Worm (Caenorhabditis elegans) whole organism, midembryonic: ENCODE measurements around the gene arrd-14.

Experiments
- T22C8.4 ChIP-seq: fragments of 200-800 bp; sonication (Bioruptor generic); IDR thresholded peaks from 2 replicates; pipeline ENCODE4 v1.3.6; 2022; ENCODE audit warnings: missing genetic modification characterization, missing compliant biosample characterization
- cog-1 ChIP-seq: sonication (generic microtip); optimal IDR thresholded peaks from 2 replicates; lab custom pipeline; 2016; ENCODE audit warnings: missing genetic modification characterization, missing compliant biosample characterization
- flt-1 ChIP-seq: fragments of 200-800 bp; sonication (Bioruptor generic); IDR thresholded peaks from 2 replicates; pipeline ENCODE4 v1.3.6; 2022; ENCODE audit warnings: missing genetic modification characterization, missing compliant biosample characterization
- klf-2 ChIP-seq: fragments of 200-800 bp; sonication (Bioruptor generic); conservative IDR thresholded peaks from 2 replicates; pipeline ENCODE4 v1.3.6; 2022; ENCODE audit warnings: missing genetic modification reagents, missing genetic modification characterization, missing compliant biosample characterization
- med-1 ChIP-seq: sonication (generic microtip); optimal IDR thresholded peaks from 2 replicates; lab custom pipeline; 2017; ENCODE audit warnings: missing genetic modification characterization, mild to moderate bottlenecking, missing compliant biosample characterization, antibody characterized with exemption, missing genetic modification reagents; ENCODE audit not compliant: insufficient read depth
- ref-1 ChIP-seq: fragments of 200-800 bp; sonication (Bioruptor generic); conservative IDR thresholded peaks from 2 replicates; pipeline ENCODE4 v1.3.6; 2022; ENCODE audit warnings: missing genetic modification reagents, missing genetic modification characterization, missing compliant biosample characterization
- tab-1 ChIP-seq: fragments of 200-800 bp; sonication (Bioruptor generic); IDR thresholded peaks from 2 replicates; pipeline ENCODE4 v1.3.6; 2022; ENCODE audit warnings: missing genetic modification characterization, missing compliant biosample characterization
- ztf-23 ChIP-seq: fragments of 200-800 bp; sonication (Bioruptor generic); IDR thresholded peaks from 2 replicates; pipeline ENCODE4 v1.3.6; 2022; ENCODE audit warnings: missing genetic modification reagents, missing genetic modification characterization, missing compliant biosample characterization
- ztf-29 ChIP-seq: fragments of 200-800 bp; sonication (Bioruptor generic); IDR thresholded peaks from 2 replicates; pipeline ENCODE4 v1.3.6; 2022; ENCODE audit warnings: missing genetic modification reagents, missing genetic modification characterization, missing compliant biosample characterization

arrd-14 gene

ce11 chrII:13786899-13787298 lies 34.8 kb downstream of the arrd-14 start:
- no peak for TF ChIP-seq ztf-23 (GFP tag; lab: Robert Waterston, UW)
- no peak for TF ChIP-seq med-1 (GFP tag; lab: Kevin White, UChicago)
- TF ChIP-seq cog-1 = no peak
- no peak for TF ChIP-seq tab-1 (GFP tag; lab: Robert Waterston, UW)
- no peak for TF ChIP-seq ztf-29 (GFP tag; lab: Robert Waterston, UW)
- TF ChIP-seq ref-1 = no peak
- TF ChIP-seq klf-2 (GFP tag; lab: Robert Waterston, UW) = no peak
- TF ChIP-seq T22C8.4 (GFP tag; lab: Robert Waterston, UW) = no peak
- no peak for TF ChIP-seq flt-1 (GFP tag; lab: Robert Waterston, UW)

DNA sequence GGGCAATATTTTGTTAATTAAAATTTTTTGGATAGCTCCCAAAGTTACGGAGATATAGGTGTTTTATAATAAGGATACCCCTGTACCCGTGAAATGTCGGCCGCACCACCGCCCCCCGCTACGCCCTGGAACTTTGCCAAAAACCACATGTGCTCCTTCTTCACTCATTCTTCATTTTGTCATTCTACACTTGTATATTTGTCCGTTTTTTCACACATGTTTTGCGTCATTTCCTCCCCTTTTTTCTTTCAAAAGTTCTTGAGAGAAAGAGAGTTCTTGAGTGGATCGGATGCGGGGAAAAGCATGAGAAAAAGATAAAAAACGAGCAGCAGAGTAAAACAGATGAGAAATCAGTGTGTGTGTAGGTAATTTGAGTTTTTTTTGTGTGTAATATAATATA lies 36.7 kb downstream of the arrd-14 start:
- TF ChIP-seq tab-1 (GFP tag; lab: Robert Waterston, UW) (no peak), cog-1 (no peak)

ce11 chrII:13789714-13790113 lies 37.6 kb downstream of the arrd-14 start:
- TF ChIP-seq med-1 (GFP tag; lab: Kevin White, UChicago) (no peak), cog-1 (no peak), ztf-23 (GFP tag; lab: Robert Waterston, UW) (no peak), flt-1 (GFP tag; lab: Robert Waterston, UW) (no peak), ztf-29 (GFP tag; lab: Robert Waterston, UW) (no peak), klf-2 (GFP tag; lab: Robert Waterston, UW) (no peak), ref-1 (no peak), tab-1 (GFP tag; lab: Robert Waterston, UW) (no peak), T22C8.4 (GFP tag; lab: Robert Waterston, UW) (no peak)

ce11 chrII:13791570-13792279 lies 39.6 kb downstream of the arrd-14 start, which contains the start of gene ZK131.11:
TSS of gene ZK131.11 (plus strand) at chrII:13792229.
- TF ChIP-seq med-1 (GFP tag; lab: Kevin White, UChicago) (no peak), tab-1 (GFP tag; lab: Robert Waterston, UW) (no peak), ref-1 (no peak), T22C8.4 (GFP tag; lab: Robert Waterston, UW) (no peak), flt-1 (GFP tag; lab: Robert Waterston, UW) (no peak), ztf-23 (GFP tag; lab: Robert Waterston, UW) (no peak), cog-1 (no peak)

DNA sequence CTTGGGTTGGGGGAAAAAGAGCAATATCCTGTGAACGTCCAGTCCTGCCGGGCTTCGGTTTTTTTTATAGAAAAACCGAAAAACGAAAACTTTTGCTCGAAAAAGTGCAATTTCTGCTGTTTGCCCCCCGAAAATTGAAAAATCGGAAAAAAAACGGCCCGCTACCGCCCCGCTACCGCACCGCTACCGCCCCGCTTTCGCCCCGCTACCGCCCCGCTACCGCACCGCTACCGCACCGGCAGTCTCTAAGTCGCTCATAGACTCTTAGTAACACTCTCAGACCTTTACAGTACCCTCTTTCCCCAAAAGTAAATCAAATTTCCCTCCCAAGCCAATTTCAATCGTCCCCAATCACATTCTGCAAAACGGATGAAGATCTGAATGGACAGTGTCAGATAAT lies 43.0 kb downstream of the arrd-14 start:
- TF ChIP-seq tab-1 (GFP tag; lab: Robert Waterston, UW) (0 out of 2 replicates have a peak, but pooled peaks have one; percentile 31), flt-1 (GFP tag; lab: Robert Waterston, UW) (no peak)

- TF ChIP-seq T22C8.4 (GFP tag; lab: Robert Waterston, UW) (no peak), ztf-29 (GFP tag; lab: Robert Waterston, UW) (peak; percentile 53), med-1 (GFP tag; lab: Kevin White, UChicago) (no peak), tab-1 (GFP tag; lab: Robert Waterston, UW) (no peak), flt-1 (GFP tag; lab: Robert Waterston, UW) (no peak), ztf-23 (GFP tag; lab: Robert Waterston, UW) (no peak), klf-2 (GFP tag; lab: Robert Waterston, UW) (no peak)
Measured at ce11 chrII:13796312-13796711, 44.2 kb downstream of the arrd-14 start.
